Fruit fly (Drosophila melanogaster): ENCODE data around the gene VhaAC39-2.

VhaAC39-2 gene

dm6 chr3R:23191108-23191771 lies 32.1 kb upstream of the VhaAC39-2 start (continued):
- peak; percentile 57 for TF ChIP-seq unpg (GFP tag; optimal IDR thresholded peaks at IDR 0.05)
- peak in 1 of 2 experiments; percentile 34 for TF ChIP-seq dpn (GFP tag; optimal IDR thresholded peaks at IDR 0.05)
- no peak for TF ChIP-seq C15 (GFP tag; IDR thresholded peaks at IDR 0.05)
- TF ChIP-seq CG13894 (tag; optimal IDR thresholded peaks at IDR 0.05) = no peak
- peak; percentile 15 for TF ChIP-seq dmrt99B (tag; optimal IDR thresholded peaks at IDR 0.05)
- no peak for TF ChIP-seq Dbx (GFP tag; IDR thresholded peaks at IDR 0.05)
- TF ChIP-seq vvl (GFP tag; IDR thresholded peaks at IDR 0.05) = 0 out of 2 replicates have a peak, but pooled peaks have one; percentile 30
- TF ChIP-seq Bgb (GFP tag; IDR thresholded peaks at IDR 0.05; ENCODE audit: partially characterized antibody) = peak; percentile 71; the same call in 1 of the 2 replicates
- peak; percentile 3 for TF ChIP-seq CoRest (tag; optimal IDR thresholded peaks at IDR 0.05)
- peak; percentile 9 for TF ChIP-seq CG7556 (GFP tag; optimal IDR thresholded peaks at IDR 0.05)
- TF ChIP-seq Oli (tag; optimal IDR thresholded peaks at IDR 0.05) = peak; percentile 13
- TF ChIP-seq CG12769 (tag; optimal IDR thresholded peaks at IDR 0.05) = peak; percentile 63
- TF ChIP-seq Rfx (GFP tag; IDR thresholded peaks at IDR 0.05) = peak; percentile 71
- 0 out of 2 replicates have a peak, but pooled peaks have one; percentile 25 for TF ChIP-seq E2f2 (GFP tag; IDR thresholded peaks at IDR 0.05)
- TF ChIP-seq ERR (GFP tag; optimal IDR thresholded peaks at IDR 0.05) = no peak
- peak; percentile 31; the same call in 1 of the 2 replicates for TF ChIP-seq Xrp1 (GFP tag; IDR thresholded peaks at IDR 0.05)
- TF ChIP-seq CG18764 (GFP tag; optimal IDR thresholded peaks at IDR 0.05) = no peak
- no peak for TF ChIP-seq tio (GFP tag; optimal IDR thresholded peaks at IDR 0.05)
- TF ChIP-seq zfh2 (GFP tag; optimal IDR thresholded peaks at IDR 0.05) = peak; percentile 28
- 0 out of 2 replicates have a peak, but pooled peaks have one; percentile 12 for TF ChIP-seq Rx (GFP tag; IDR thresholded peaks at IDR 0.05)
- TF ChIP-seq sob (GFP tag; IDR thresholded peaks at IDR 0.05) = peak; percentile 55
- TF ChIP-seq CG12391 (tag; optimal IDR thresholded peaks at IDR 0.05) = peak; percentile 11
- TF ChIP-seq cwo (GFP tag; optimal IDR thresholded peaks at IDR 0.05) = peak; percentile 0
- TF ChIP-seq psq (GFP tag; optimal IDR thresholded peaks at IDR 0.05) = peak; percentile 5
- TF ChIP-seq slbo (GFP tag; IDR thresholded peaks at IDR 0.05) = peak; percentile 61; the same call in 1 of the 2 replicates
- no peak for TF ChIP-seq Spps (tag; optimal IDR thresholded peaks at IDR 0.05)
- peak; percentile 40 for TF ChIP-seq Fer3 (tag; optimal IDR thresholded peaks at IDR 0.05)
- peak; percentile 43 for TF ChIP-seq Deaf1 (tag; optimal IDR thresholded peaks at IDR 0.05)
- no peak for TF ChIP-seq NC2β (GFP tag; optimal IDR thresholded peaks at IDR 0.05)
- TF ChIP-seq CG1603 (tag; optimal IDR thresholded peaks at IDR 0.05) = peak; percentile 34
- no peak for TF ChIP-seq pnt (GFP tag; optimal IDR thresholded peaks at IDR 0.05)
- peak; percentile 47 for TF ChIP-seq wdn (GFP tag; IDR thresholded peaks at IDR 0.05)
- TF ChIP-seq z (GFP tag; IDR thresholded peaks at IDR 0.05) = peak; percentile 98
- no peak for TF ChIP-seq CG6854 (GFP tag; optimal IDR thresholded peaks at IDR 0.05)
- TF ChIP-seq Atf6 (GFP tag; IDR thresholded peaks at IDR 0.05) = peak; percentile 56; the same call in 1 of the 2 replicates
- peak; percentile 40; the same call in 1 of the 2 replicates for TF ChIP-seq Scr (GFP tag; IDR thresholded peaks at IDR 0.05; ENCODE audit: partially characterized antibody)
- peak; percentile 34 for TF ChIP-seq CG15269 (tag; optimal IDR thresholded peaks at IDR 0.05)
- TF ChIP-seq Max (GFP tag; optimal IDR thresholded peaks at IDR 0.05) = no peak
- peak; percentile 40 for TF ChIP-seq lab (GFP tag; optimal IDR thresholded peaks at IDR 0.05)
- peak; percentile 1 for TF ChIP-seq Hsf (GFP tag; optimal IDR thresholded peaks at IDR 0.05)
- TF ChIP-seq Side (GFP tag; optimal IDR thresholded peaks at IDR 0.05) = no peak
- peak; percentile 12; the same call in 1 of the 3 replicates for TF ChIP-seq CG34422 (GFP tag; IDR thresholded peaks at IDR 0.05)
- no peak for TF ChIP-seq sqz (GFP tag; optimal IDR thresholded peaks at IDR 0.05)
- no peak for TF ChIP-seq CG5953 (GFP tag; IDR thresholded peaks at IDR 0.05)

Measured in whole organism, embryonic.